Worm (Caenorhabditis elegans) whole organism, young adult: Measurements from ENCODE around the gene dhs-27.

ENCODE experiments used
- F52B5.7 ChIP-seq: sonication (generic microtip); optimal IDR thresholded peaks from 2 replicates; lab custom pipeline; 2016; ENCODE audit warnings: mild to moderate bottlenecking, missing genetic modification characterization, missing compliant biosample characterization
- F57C9.4 ChIP-seq: sonication (generic microtip); optimal IDR thresholded peaks from 2 replicates; lab custom pipeline; 2017; ENCODE audit warnings: mild to moderate bottlenecking, missing genetic modification characterization, missing compliant biosample characterization
- madf-8 ChIP-seq: fragments of 200-800 bp; sonication (Bioruptor generic); conservative IDR thresholded peaks from 2 replicates; pipeline ENCODE4 v1.3.6; 2022; ENCODE audit warnings: missing genetic modification reagents, missing genetic modification characterization, missing compliant biosample characterization
- mes-4 ChIP-seq: sonication (generic microtip); optimal IDR thresholded peaks from 2 replicates; lab custom pipeline; 2016; ENCODE audit warnings: missing genotype, missing genetic modification characterization, missing compliant biosample characterization
- nfya-1 ChIP-seq: sonication (generic microtip); optimal IDR thresholded peaks from 2 replicates; lab custom pipeline; 2017; ENCODE audit warnings: antibody characterized with exemption, missing compliant biosample characterization, missing genetic modification characterization, borderline replicate concordance; ENCODE audit not compliant: insufficient read depth

ce11 chrX:3441539-3441938, 27.0 kb upstream of the dhs-27 start, which contains the start of gene ZK813.3:
- TF ChIP-seq madf-8 (GFP tag; lab: Robert Waterston, UW) (no peak), F57C9.4 (no peak), nfya-1 (tag; lab: Kevin White, UChicago) (no peak), mes-4 (tag; lab: Kevin White, UChicago) (no peak), F52B5.7 (tag; lab: Kevin White, UChicago) (no peak)
